Worm (Caenorhabditis elegans): ENCODE results near the gene Y17G7B.20.
A peak's percentile ranks its signal among the peaks of the same experiment; 100 is the strongest.

Gene Y17G7B.20

DNA sequence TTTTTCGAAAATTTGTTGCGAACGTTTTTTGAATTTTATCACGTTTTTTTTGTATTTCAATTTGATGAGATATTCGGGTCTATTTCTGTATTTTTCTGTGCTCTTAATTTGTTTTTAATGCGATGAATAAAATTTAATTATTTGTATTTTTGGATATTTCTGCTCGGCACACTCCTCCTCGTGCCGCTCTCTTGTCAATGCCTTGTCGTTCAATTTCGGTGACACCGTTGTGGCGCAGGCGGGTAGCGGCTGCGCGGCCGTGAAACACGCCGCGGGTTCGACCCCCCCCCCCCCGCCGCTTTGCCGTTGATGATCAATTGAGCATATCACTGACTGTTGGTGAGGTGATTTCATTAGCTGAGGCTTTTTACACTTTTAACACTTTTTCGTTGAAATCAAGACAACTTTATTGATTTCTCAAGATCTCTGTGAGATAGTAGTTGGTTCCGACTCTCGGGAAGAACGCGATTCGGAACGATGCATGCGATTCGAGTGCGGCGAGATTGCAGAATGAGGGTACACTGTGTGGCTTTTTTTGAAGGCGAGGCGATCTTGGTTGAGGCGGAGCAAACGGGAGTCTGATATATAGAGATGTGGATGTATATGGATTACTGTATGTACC is 18.9 kb downstream of the Y17G7B.20 start (continued):
- TF ChIP-seq ceh-8 (GFP tag; optimal IDR thresholded peaks at IDR 0.05) (peak; percentile 85), mdl-1 (tag; optimal IDR thresholded peaks at IDR 0.05) (peak in 1 of 2 experiments; percentile 2), fkh-4 (tag; optimal IDR thresholded peaks at IDR 0.05; ENCODE audit: borderline replicate concordance) (no peak), ceh-88 (GFP tag; IDR thresholded peaks at IDR 0.05) (peak; percentile 45; the same call in 1 of the 2 replicates), lsy-2 (tag; optimal IDR thresholded peaks at IDR 0.05) (peak; percentile 53 to 59), fkh-8 (tag; optimal IDR thresholded peaks at IDR 0.05) (peak; percentile 87), zip-4 (GFP tag; optimal IDR thresholded peaks at IDR 0.05) (peak; percentile 42), ama-1 (optimal IDR thresholded peaks at IDR 0.05) (no peak), grh-1 (GFP tag; IDR thresholded peaks at IDR 0.05) (peak; percentile 46; the same call in 1 of the 2 replicates), nhr-19 (GFP tag; conservative IDR thresholded peaks at IDR 0.05) (peak; percentile 77), C16A3.4 (tag; optimal IDR thresholded peaks at IDR 0.05) (peak; percentile 53), rnt-1 (tag; optimal IDR thresholded peaks at IDR 0.05) (peak; percentile 82), irx-1 (tag; optimal IDR thresholded peaks at IDR 0.05) (peak; percentile 65), hlh-4 (tag; optimal IDR thresholded peaks at IDR 0.05) (no peak), tbx-2 (tag; optimal IDR thresholded peaks at IDR 0.05) (peak; percentile 65), nhr-76 (tag; optimal IDR thresholded peaks at IDR 0.05) (no peak), ces-1 (GFP tag; optimal IDR thresholded peaks at IDR 0.05) (no peak), nhr-11 (tag; optimal IDR thresholded peaks at IDR 0.05) (no peak), ets-5 (GFP tag; IDR thresholded peaks at IDR 0.05) (no peak), vab-15 (tag; optimal IDR thresholded peaks at IDR 0.05) (peak; percentile 72), lin-14 (GFP tag; optimal IDR thresholded peaks at IDR 0.05) (peak; percentile 66), xbp-1 (tag; optimal IDR thresholded peaks at IDR 0.05) (peak; percentile 59), sox-4 (tag; optimal IDR thresholded peaks at IDR 0.05) (peak; percentile 27), ceh-82 (tag; optimal IDR thresholded peaks at IDR 0.05) (peak; percentile 65 to 76 (median 68)), efl-1 (optimal IDR thresholded peaks at IDR 0.05) (peak; percentile 26 to 49), efl-1 (GFP tag; optimal IDR thresholded peaks at IDR 0.05 in 1 of 2) (peak; percentile 46 to 92), F16B12.6 (tag; optimal IDR thresholded peaks at IDR 0.05) (peak; percentile 45), unc-130 (tag; optimal IDR thresholded peaks at IDR 0.05) (peak; percentile 60), lin-35 (GFP tag; optimal IDR thresholded peaks at IDR 0.05) (peak; percentile 21 to 59), pqm-1 (tag; optimal IDR thresholded peaks at IDR 0.05) (no peak), unc-62 (GFP tag; optimal IDR thresholded peaks at IDR 0.05) (no peak), pag-3 (tag; optimal IDR thresholded peaks at IDR 0.05; ENCODE audit: borderline replicate concordance, insufficient read depth) (no peak), pax-3 (tag; optimal IDR thresholded peaks at IDR 0.05) (peak; percentile 73), dsc-1 (tag; optimal IDR thresholded peaks at IDR 0.05) (peak; percentile 81), sup-37 (GFP tag; optimal IDR thresholded peaks at IDR 0.05) (peak; percentile 63), swsn-7 (tag; optimal IDR thresholded peaks at IDR 0.05) (peak; percentile 69), egl-13 (tag; optimal IDR thresholded peaks at IDR 0.05) (peak; percentile 76), dpl-1 (GFP tag; optimal IDR thresholded peaks at IDR 0.05) (peak; percentile 1 to 17 (median 3)), nhr-237 (tag; optimal IDR thresholded peaks at IDR 0.05) (no peak), jun-1 (tag; optimal IDR thresholded peaks at IDR 0.05) (peak; percentile 64), elt-2 (tag; optimal IDR thresholded peaks at IDR 0.05) (peak; percentile 5)

Measured in whole organism, L1 larva.